Worm (Caenorhabditis elegans) whole organism, midembryonic: ENCODE results near the gene srz-56.
"Not testable (repeated sequence)": the region's sequence is repeated elsewhere in the genome, so short reads cannot be mapped to it uniquely, and the experiment has no call there.

Experiments used
- T22C8.4 ChIP-seq: fragments of 200-800 bp; sonication (Bioruptor generic); IDR thresholded peaks from 2 replicates; pipeline ENCODE4 v1.3.6; 2022; ENCODE audit warnings: missing genetic modification characterization, missing compliant biosample characterization
- cog-1 ChIP-seq: sonication (generic microtip); optimal IDR thresholded peaks from 2 replicates; lab custom pipeline; 2016; ENCODE audit warnings: missing genetic modification characterization, missing compliant biosample characterization
- flt-1 ChIP-seq: fragments of 200-800 bp; sonication (Bioruptor generic); IDR thresholded peaks from 2 replicates; pipeline ENCODE4 v1.3.6; 2022; ENCODE audit warnings: missing genetic modification characterization, missing compliant biosample characterization
- klf-2 ChIP-seq: fragments of 200-800 bp; sonication (Bioruptor generic); conservative IDR thresholded peaks from 2 replicates; pipeline ENCODE4 v1.3.6; 2022; ENCODE audit warnings: missing genetic modification reagents, missing genetic modification characterization, missing compliant biosample characterization
- med-1 ChIP-seq: sonication (generic microtip); optimal IDR thresholded peaks from 2 replicates; lab custom pipeline; 2017; ENCODE audit warnings: missing genetic modification characterization, mild to moderate bottlenecking, missing compliant biosample characterization, antibody characterized with exemption, missing genetic modification reagents; ENCODE audit not compliant: insufficient read depth
- ref-1 ChIP-seq: fragments of 200-800 bp; sonication (Bioruptor generic); conservative IDR thresholded peaks from 2 replicates; pipeline ENCODE4 v1.3.6; 2022; ENCODE audit warnings: missing genetic modification reagents, missing genetic modification characterization, missing compliant biosample characterization
- tab-1 ChIP-seq: fragments of 200-800 bp; sonication (Bioruptor generic); IDR thresholded peaks from 2 replicates; pipeline ENCODE4 v1.3.6; 2022; ENCODE audit warnings: missing genetic modification characterization, missing compliant biosample characterization
- ztf-23 ChIP-seq: fragments of 200-800 bp; sonication (Bioruptor generic); IDR thresholded peaks from 2 replicates; pipeline ENCODE4 v1.3.6; 2022; ENCODE audit warnings: missing genetic modification reagents, missing genetic modification characterization, missing compliant biosample characterization
- ztf-29 ChIP-seq: fragments of 200-800 bp; sonication (Bioruptor generic); IDR thresholded peaks from 2 replicates; pipeline ENCODE4 v1.3.6; 2022; ENCODE audit warnings: missing genetic modification reagents, missing genetic modification characterization, missing compliant biosample characterization

Gene srz-56

ce11 chrIII:2258863-2259262 is 18.3 kb downstream of the srz-56 start, which contains the start of gene fbxa-43:
TSS of gene fbxa-43 (minus strand) at chrIII:2258963.
- no peak for TF ChIP-seq cog-1 (tag; lab: Kevin White, UChicago)
- no peak for TF ChIP-seq klf-2 (GFP tag; lab: Robert Waterston, UW)
- no peak for TF ChIP-seq ztf-29 (GFP tag; lab: Robert Waterston, UW)
- no peak for TF ChIP-seq ref-1 (GFP tag; lab: Robert Waterston, UW)
- TF ChIP-seq flt-1 (GFP tag; lab: Robert Waterston, UW), result no peak
- TF ChIP-seq ztf-23 (GFP tag; lab: Robert Waterston, UW), result no peak
- TF ChIP-seq T22C8.4 (GFP tag; lab: Robert Waterston, UW), result no peak
- no peak for TF ChIP-seq tab-1 (GFP tag; lab: Robert Waterston, UW)
- TF ChIP-seq med-1 (GFP tag; lab: Kevin White, UChicago), result no peak

- TF ChIP-seq med-1 (GFP tag; lab: Kevin White, UChicago) (no peak), klf-2 (GFP tag; lab: Robert Waterston, UW) (no peak), ztf-23 (GFP tag; lab: Robert Waterston, UW) (no peak), ztf-29 (GFP tag; lab: Robert Waterston, UW) (no peak), cog-1 (tag; lab: Kevin White, UChicago) (no peak), flt-1 (GFP tag; lab: Robert Waterston, UW) (no peak), T22C8.4 (GFP tag; lab: Robert Waterston, UW) (no peak), tab-1 (GFP tag; lab: Robert Waterston, UW) (no peak)
Observed at ce11 chrIII:2259329-2259728, 18.8 kb downstream of the srz-56 start.

ce11 chrIII:2261353-2261752 is 20.8 kb downstream of the srz-56 start, which contains the start of gene fbxa-42:
TSS of gene fbxa-42 (minus strand) at chrIII:2261453.
- TF ChIP-seq ztf-29 (GFP tag; lab: Robert Waterston, UW); klf-2 (GFP tag; lab: Robert Waterston, UW); cog-1 (tag; lab: Kevin White, UChicago): not testable (repeated sequence)

- no peak for TF ChIP-seq flt-1 (GFP tag; lab: Robert Waterston, UW)
- no peak for TF ChIP-seq med-1 (GFP tag; lab: Kevin White, UChicago)
- TF ChIP-seq tab-1 (GFP tag; lab: Robert Waterston, UW), result no peak
- TF ChIP-seq ztf-29 (GFP tag; lab: Robert Waterston, UW), result no peak
- TF ChIP-seq ref-1 (GFP tag; lab: Robert Waterston, UW), result no peak
- no peak for TF ChIP-seq cog-1 (tag; lab: Kevin White, UChicago)
- no peak for TF ChIP-seq T22C8.4 (GFP tag; lab: Robert Waterston, UW)
- TF ChIP-seq klf-2 (GFP tag; lab: Robert Waterston, UW), result no peak
Observed at ce11 chrIII:2262942-2263341, 22.4 kb downstream of the srz-56 start, which contains the start of gene Y54F10BM.6. TSS of gene Y54F10BM.6 (plus strand) at chrIII:2263242.

- no peak for TF ChIP-seq klf-2 (GFP tag; lab: Robert Waterston, UW)
- TF ChIP-seq med-1 (GFP tag; lab: Kevin White, UChicago), result no peak
- TF ChIP-seq ztf-29 (GFP tag; lab: Robert Waterston, UW), result no peak
- no peak for TF ChIP-seq tab-1 (GFP tag; lab: Robert Waterston, UW)
- no peak for TF ChIP-seq ztf-23 (GFP tag; lab: Robert Waterston, UW)
- no peak for TF ChIP-seq flt-1 (GFP tag; lab: Robert Waterston, UW)
- TF ChIP-seq ref-1 (GFP tag; lab: Robert Waterston, UW), result no peak
- TF ChIP-seq T22C8.4 (GFP tag; lab: Robert Waterston, UW), result no peak
- TF ChIP-seq cog-1 (tag; lab: Kevin White, UChicago), result no peak
Observed at ce11 chrIII:2265986-2266701, 25.6 kb downstream of the srz-56 start, which contains the start of gene fbxa-9. TSS of gene fbxa-9 (plus strand) at chrIII:2266651.

ce11 chrIII:2272075-2272474 is 31.5 kb downstream of the srz-56 start, which contains the start of gene fbxa-48:
TSS of gene fbxa-48 (minus strand) at chrIII:2272175.
- no peak for TF ChIP-seq ref-1 (GFP tag; lab: Robert Waterston, UW)
- TF ChIP-seq ztf-29 (GFP tag; lab: Robert Waterston, UW), result no peak
- TF ChIP-seq ztf-23 (GFP tag; lab: Robert Waterston, UW), result no peak
- no peak for TF ChIP-seq tab-1 (GFP tag; lab: Robert Waterston, UW)
- TF ChIP-seq flt-1 (GFP tag; lab: Robert Waterston, UW), result no peak
- TF ChIP-seq med-1 (GFP tag; lab: Kevin White, UChicago), result no peak
- TF ChIP-seq klf-2 (GFP tag; lab: Robert Waterston, UW), result no peak
- no peak for TF ChIP-seq cog-1 (tag; lab: Kevin White, UChicago)

- TF ChIP-seq ref-1 (GFP tag; lab: Robert Waterston, UW), result no peak
- TF ChIP-seq T22C8.4 (GFP tag; lab: Robert Waterston, UW), result no peak
- no peak for TF ChIP-seq klf-2 (GFP tag; lab: Robert Waterston, UW)
- TF ChIP-seq flt-1 (GFP tag; lab: Robert Waterston, UW), result no peak
- no peak for TF ChIP-seq cog-1 (tag; lab: Kevin White, UChicago)
- no peak for TF ChIP-seq med-1 (GFP tag; lab: Kevin White, UChicago)
- no peak for TF ChIP-seq ztf-29 (GFP tag; lab: Robert Waterston, UW)
- no peak for TF ChIP-seq tab-1 (GFP tag; lab: Robert Waterston, UW)
Observed at ce11 chrIII:2272732-2273131, 32.2 kb downstream of the srz-56 start, which contains the start of gene fbxa-39. TSS of gene fbxa-39 (plus strand) at chrIII:2273032.

- TF ChIP-seq ztf-29 (GFP tag; lab: Robert Waterston, UW), result no peak
- TF ChIP-seq flt-1 (GFP tag; lab: Robert Waterston, UW), result no peak
- TF ChIP-seq tab-1 (GFP tag; lab: Robert Waterston, UW), result no peak
- TF ChIP-seq med-1 (GFP tag; lab: Kevin White, UChicago), result no peak
- no peak for TF ChIP-seq klf-2 (GFP tag; lab: Robert Waterston, UW)
- TF ChIP-seq T22C8.4 (GFP tag; lab: Robert Waterston, UW), result no peak
- no peak for TF ChIP-seq cog-1 (tag; lab: Kevin White, UChicago)
- TF ChIP-seq ref-1 (GFP tag; lab: Robert Waterston, UW), result no peak
- no peak for TF ChIP-seq ztf-23 (GFP tag; lab: Robert Waterston, UW)
Observed at ce11 chrIII:2276842-2277241, 36.3 kb downstream of the srz-56 start, which contains the start of gene Y54F10BM.21. TSS of gene Y54F10BM.21 (plus strand) at chrIII:2277142.
